Fruit fly (Drosophila melanogaster) whole organism, pupa: ENCODE results near the gene CG1387.

Experiments used
- CG10348 ChIP-seq: fragments of 200-800 bp; sonication (Bioruptor generic); IDR thresholded peaks from 2 replicates; pipeline ENCODE4 v1.3.6; 2022; ENCODE audit warnings: missing biosample characterization, missing genetic modification characterization
- CG14655 ChIP-seq: fragments of 200-800 bp; sonication (Bioruptor generic); optimal IDR thresholded peaks from 3 replicates; lab custom pipeline; 2017; ENCODE audit warnings: mild to moderate bottlenecking, missing biosample characterization, missing genetic modification reagents, missing genetic modification characterization
- CG8159 ChIP-seq: fragments of 200-800 bp; sonication (Bioruptor generic); optimal IDR thresholded peaks from 3 replicates; lab custom pipeline; 2018; ENCODE audit warnings: missing biosample characterization, mild to moderate bottlenecking, missing genetic modification characterization, moderate library complexity
- D1 ChIP-seq: fragments of 200-800 bp; sonication (Bioruptor generic); optimal IDR thresholded peaks from 2 replicates; lab custom pipeline; 2018; ENCODE audit warnings: missing biosample characterization, mild to moderate bottlenecking, missing genetic modification characterization, moderate library complexity
- EcR ChIP-seq: fragments of 200-800 bp; sonication (Bioruptor generic); optimal IDR thresholded peaks from 3 replicates; lab custom pipeline; 2019; ENCODE audit warnings: missing biosample characterization, missing genetic modification characterization, mild to moderate bottlenecking, moderate library complexity, missing genetic modification reagents
- fd96Ca ChIP-seq: fragments of 200-800 bp; sonication (Bioruptor generic); IDR thresholded peaks from 3 replicates; pipeline ENCODE4 v1.3.6; 2022; ENCODE audit warnings: missing biosample characterization, missing genetic modification characterization

DNA sequence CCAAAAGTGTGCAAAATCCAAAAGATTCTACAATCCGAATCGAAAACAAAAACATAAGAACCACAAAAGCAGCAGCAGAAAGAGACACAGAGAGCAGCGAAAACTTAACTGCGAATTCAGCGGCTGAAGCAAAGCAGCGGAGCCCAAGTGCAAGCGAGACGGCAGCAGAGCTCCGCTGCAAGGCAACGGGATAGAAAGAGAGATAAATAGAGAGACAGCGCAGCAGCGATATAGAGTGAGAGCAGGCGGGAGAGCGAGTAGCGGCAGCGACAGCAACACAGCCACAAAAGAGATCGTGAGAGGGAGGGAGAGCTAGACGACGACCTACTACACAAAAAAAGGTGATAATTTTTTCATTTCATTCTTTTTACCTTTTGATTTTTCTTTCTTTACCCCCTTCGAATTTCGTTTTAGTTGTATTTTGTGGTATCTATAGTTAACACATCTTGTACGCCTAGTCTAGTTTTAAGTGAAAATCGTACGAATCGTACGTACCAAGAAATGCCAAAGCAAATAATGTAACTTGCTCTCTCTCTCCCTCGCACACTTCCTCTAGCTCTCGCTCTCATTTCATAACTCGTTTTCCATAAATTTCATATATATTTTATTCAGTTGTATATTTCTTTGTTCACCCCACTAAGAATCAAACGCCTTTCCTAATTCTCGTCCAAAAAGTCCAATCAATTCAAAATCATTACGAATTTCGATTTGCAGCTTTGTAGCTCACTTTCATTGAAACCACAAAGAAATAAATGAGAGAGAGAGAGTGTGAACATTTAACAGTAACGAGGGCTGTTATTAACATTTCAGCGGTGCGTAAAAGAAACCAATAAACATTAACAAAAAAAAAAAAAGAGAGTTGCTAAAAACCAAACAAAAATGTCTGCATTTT lies 25.0 kb downstream of the CG1387 start:
- TF ChIP-seq CG14655 (GFP tag; lab: Kevin White, UChicago): peak; percentile 24
- peak; percentile 95 for TF ChIP-seq fd96Ca (GFP tag; lab: Robert Waterston, UW)
- no peak for TF ChIP-seq CG10348 (GFP tag; lab: Robert Waterston, UW)
- no peak for TF ChIP-seq EcR
- TF ChIP-seq D1 (tag; lab: Kevin White, UChicago): no peak
- peak; percentile 13 for TF ChIP-seq CG8159 (tag; lab: Kevin White, UChicago)
